Fruit fly (Drosophila melanogaster): Measurements from ENCODE around the gene Bap111.

- TF ChIP-seq OdsH (GFP tag; optimal IDR thresholded peaks at IDR 0.05): no peak
- no peak for TF ChIP-seq GATAd (GFP tag; optimal IDR thresholded peaks at IDR 0.05)
Observed at dm6 chrX:9119671-9120364, 29.3 kb upstream of the Bap111 start.

Data from whole organism, wandering third instar larva.